Fruit fly (Drosophila melanogaster): ENCODE measurements around the gene Ir8a.

Gene Ir8a

dm6 chrX:9196362-9196761 lies 40.0 kb downstream of the Ir8a start, which contains the start of gene CG12118 (continued):
- no peak for TF ChIP-seq Kr (GFP tag; optimal IDR thresholded peaks at IDR 0.05)
- TF ChIP-seq nau (GFP tag; optimal IDR thresholded peaks at IDR 0.05): no peak
- no peak for TF ChIP-seq CG7745 (tag; optimal IDR thresholded peaks at IDR 0.05)
- TF ChIP-seq CG11093 (GFP tag; IDR thresholded peaks at IDR 0.05): peak; percentile 74
- TF ChIP-seq CG13894 (tag; optimal IDR thresholded peaks at IDR 0.05): peak; percentile 75
- TF ChIP-seq Dad (GFP tag; optimal IDR thresholded peaks at IDR 0.05): no peak
- peak; percentile 84 for TF ChIP-seq lbe (GFP tag; optimal IDR thresholded peaks at IDR 0.05)
- peak; percentile 22; the same call in 1 of the 2 replicates for TF ChIP-seq CG4404 (GFP tag; IDR thresholded peaks at IDR 0.05)
- TF ChIP-seq Spps (tag; optimal IDR thresholded peaks at IDR 0.05): peak; percentile 67
- TF ChIP-seq Taf1 (GFP tag; IDR thresholded peaks at IDR 0.05): no peak
- TF ChIP-seq disco-r (GFP tag; optimal IDR thresholded peaks at IDR 0.05): no peak
- TF ChIP-seq CG14050 (GFP tag; IDR thresholded peaks at IDR 0.05): peak; percentile 65
- TF ChIP-seq vfl (GFP tag; optimal IDR thresholded peaks at IDR 0.05): peak; percentile 67
- no peak for TF ChIP-seq run (tag; optimal IDR thresholded peaks at IDR 0.05)
- TF ChIP-seq ac (GFP tag; optimal IDR thresholded peaks at IDR 0.05): no peak
- TF ChIP-seq YL-1 (GFP tag; optimal IDR thresholded peaks at IDR 0.05): peak; percentile 44
- TF ChIP-seq CG7357 (GFP tag; IDR thresholded peaks at IDR 0.05): 0 out of 3 replicates have a peak, but pooled peaks have one; percentile 10
- peak; percentile 74 for TF ChIP-seq CG12659 (GFP tag; optimal IDR thresholded peaks at IDR 0.05)
- no peak for TF ChIP-seq CG1647 (GFP tag; optimal IDR thresholded peaks at IDR 0.05)
- no peak for TF ChIP-seq CG2199 (GFP tag; IDR thresholded peaks at IDR 0.05)
- no peak for TF ChIP-seq ERR (GFP tag; optimal IDR thresholded peaks at IDR 0.05)
- TF ChIP-seq ro (GFP tag; IDR thresholded peaks at IDR 0.05): no peak
- peak; percentile 38 for TF ChIP-seq CG17186 (GFP tag; optimal IDR thresholded peaks at IDR 0.05)
- peak; percentile 75 for TF ChIP-seq Fer3 (tag; optimal IDR thresholded peaks at IDR 0.05)
- TF ChIP-seq sr (GFP tag; IDR thresholded peaks at IDR 0.05): no peak
- TF ChIP-seq tup (GFP tag; optimal IDR thresholded peaks at IDR 0.05): peak; percentile 34
- peak; percentile 77 for TF ChIP-seq CG7372 (GFP tag; IDR thresholded peaks at IDR 0.05)
- TF ChIP-seq ken (GFP tag; IDR thresholded peaks at IDR 0.05): peak; percentile 87
- peak; percentile 73; the same call in 2 of the 3 replicates for TF ChIP-seq otp (GFP tag; IDR thresholded peaks at IDR 0.05)
- peak; percentile 88 for TF ChIP-seq CG15514 (GFP tag; optimal IDR thresholded peaks at IDR 0.05)
- peak; percentile 91 for TF ChIP-seq row (GFP tag; IDR thresholded peaks at IDR 0.05)
- no peak for TF ChIP-seq MESR4 (GFP tag; optimal IDR thresholded peaks at IDR 0.05)
- TF ChIP-seq CG15479 (GFP tag; optimal IDR thresholded peaks at IDR 0.05): no peak
- no peak for TF ChIP-seq jumu (GFP tag; optimal IDR thresholded peaks at IDR 0.05)
- peak; percentile 85 for TF ChIP-seq CG2712 (tag; optimal IDR thresholded peaks at IDR 0.05)
- TF ChIP-seq CG6813 (GFP tag; optimal IDR thresholded peaks at IDR 0.05): peak; percentile 17
- TF ChIP-seq CG9609 (GFP tag; optimal IDR thresholded peaks at IDR 0.05): peak; percentile 7
- peak; percentile 56 for TF ChIP-seq gsb-n (tag; optimal IDR thresholded peaks at IDR 0.05)
- peak; percentile 13 for TF ChIP-seq gcm2 (GFP tag; optimal IDR thresholded peaks at IDR 0.05)
- peak; percentile 75 for TF ChIP-seq CG32772 (GFP tag; IDR thresholded peaks at IDR 0.05)
- TF ChIP-seq CG11398 (GFP tag; optimal IDR thresholded peaks at IDR 0.05): no peak
- TF ChIP-seq CG1529 (GFP tag; optimal IDR thresholded peaks at IDR 0.05): peak; percentile 40
- TF ChIP-seq aop (GFP tag; IDR thresholded peaks at IDR 0.05): no peak
- peak; percentile 71 for TF ChIP-seq CG9437 (GFP tag; optimal IDR thresholded peaks at IDR 0.05)
- peak; percentile 15 for TF ChIP-seq gro (GFP tag; optimal IDR thresholded peaks at IDR 0.05)
- TF ChIP-seq Opbp (GFP tag; IDR thresholded peaks at IDR 0.05; ENCODE audit: partially characterized antibody): peak; percentile 85
- TF ChIP-seq so (GFP tag; IDR thresholded peaks at IDR 0.05): peak; percentile 56; the same call in 1 of the 3 replicates
- TF ChIP-seq CG12299 (tag; optimal IDR thresholded peaks at IDR 0.05): peak; percentile 51
- TF ChIP-seq CG5953 (GFP tag; IDR thresholded peaks at IDR 0.05): 0 out of 2 replicates have a peak, but pooled peaks have one; percentile 10
- peak; percentile 82 for TF ChIP-seq CG10654 (GFP tag; optimal IDR thresholded peaks at IDR 0.05)
- TF ChIP-seq Abd-B (GFP tag; optimal IDR thresholded peaks at IDR 0.05): peak; percentile 63
